Worm (Caenorhabditis elegans): ENCODE results near the gene enee-1.

DNA sequence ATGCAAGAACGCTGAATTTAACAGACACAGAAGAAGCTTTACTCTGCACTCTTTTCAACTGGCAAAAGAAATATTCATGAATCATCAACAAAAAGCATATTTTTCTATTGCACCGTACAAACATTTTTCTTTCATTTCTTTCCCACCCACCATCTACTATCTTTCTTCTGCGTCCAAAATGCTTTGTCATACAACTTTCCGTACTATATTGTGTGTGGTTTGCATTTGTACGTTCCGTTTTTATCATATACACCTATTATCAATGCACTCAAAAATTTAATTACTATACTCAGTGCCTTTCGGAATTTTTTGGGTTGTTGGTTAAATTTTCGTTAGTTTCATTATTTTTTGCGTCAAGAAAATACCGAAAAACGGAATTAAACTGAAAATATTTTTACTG is 43.2 kb downstream of the enee-1 start:
- no peak for TF ChIP-seq nhr-90 (tag; optimal IDR thresholded peaks at IDR 0.05; ENCODE audit: poor library complexity)
- TF ChIP-seq unc-130 (tag; optimal IDR thresholded peaks at IDR 0.05), result no peak
- no peak for TF ChIP-seq ces-1 (GFP tag; optimal IDR thresholded peaks at IDR 0.05)
- no peak for TF ChIP-seq ztf-11 (tag; optimal IDR thresholded peaks at IDR 0.05)
- no peak for TF ChIP-seq elt-2 (tag; optimal IDR thresholded peaks at IDR 0.05)
